Worm (Caenorhabditis elegans) whole organism, mixed stage, embryonic: ENCODE measurements around the gene C27B7.5.

Source experiments
- ces-1 ChIP-seq: fragments of 150-350 bp; optimal IDR thresholded peaks from 2 replicates; lab custom pipeline; 2014; ENCODE audit warnings: missing biosample characterization, missing genetic modification reagents, missing genetic modification characterization
- cnd-1 ChIP-seq: fragments of 200-800 bp; sonication (Bioruptor generic); optimal IDR thresholded peaks from 2 replicates; lab custom pipeline; 2018; ENCODE audit warnings: mild to moderate bottlenecking, missing genetic modification characterization, missing compliant biosample characterization
- elt-3 ChIP-seq: fragments of 150-350 bp; optimal IDR thresholded peaks from 2 replicates; lab custom pipeline; 2014; ENCODE audit warnings: missing biosample characterization, missing genetic modification characterization
- ham-2 ChIP-seq: fragments of 200-800 bp; sonication (Bioruptor generic); optimal IDR thresholded peaks from 2 replicates; lab custom pipeline; 2018; ENCODE audit warnings: mild to moderate bottlenecking, missing genetic modification characterization, missing compliant biosample characterization
- lsy-2 ChIP-seq: fragments of 150-350 bp; optimal IDR thresholded peaks from 2 replicates; lab custom pipeline; 2014; ENCODE audit warnings: missing biosample characterization, missing genetic modification characterization
- mab-5 ChIP-seq: fragments of 150-350 bp; optimal IDR thresholded peaks from 2 replicates; lab custom pipeline; 2014; ENCODE audit warnings: missing biosample characterization, missing genetic modification characterization
- nhr-237 ChIP-seq: fragments of 150-350 bp; optimal IDR thresholded peaks from 2 replicates; lab custom pipeline; 2014; ENCODE audit warnings: missing biosample characterization, missing genetic modification characterization
- nhr-28 ChIP-seq: fragments of 150-350 bp; optimal IDR thresholded peaks from 2 replicates; lab custom pipeline; 2014; ENCODE audit warnings: missing biosample characterization, missing genetic modification characterization
- pha-4 ChIP-seq: fragments of 150-350 bp; optimal IDR thresholded peaks from 2 replicates; lab custom pipeline; 2018; ENCODE audit warnings: missing biosample characterization, missing genetic modification reagents, missing genetic modification characterization
- snpc-4 ChIP-seq: fragments of 150-350 bp; optimal IDR thresholded peaks from 2 replicates; lab custom pipeline; 2014; ENCODE audit warnings: missing biosample characterization, missing genetic modification characterization
- sptf-1 ChIP-seq: sonication (generic microtip); optimal IDR thresholded peaks from 2 replicates; lab custom pipeline; 2017; ENCODE audit warnings: mild to moderate bottlenecking, missing genetic modification characterization, moderate library complexity, missing compliant biosample characterization
- unc-39 ChIP-seq: fragments of 150-350 bp; optimal IDR thresholded peaks from 2 replicates; lab custom pipeline; 2014; ENCODE audit warnings: missing biosample characterization, missing genetic modification characterization
- unc-62 ChIP-seq: fragments of 150-350 bp; optimal IDR thresholded peaks from 2 replicates; lab custom pipeline; 2014; ENCODE audit warnings: missing biosample characterization, missing genetic modification reagents, missing genetic modification characterization

ce11 chrIV:8933575-8933974 is 32.1 kb downstream of the C27B7.5 start, which contains the start of gene D1046.4:
- no peak for TF ChIP-seq snpc-4 (tag; lab: Kevin White, UChicago)
- no peak for TF ChIP-seq sptf-1 (tag; lab: Kevin White, UChicago)
- TF ChIP-seq unc-62 = no peak
- no peak for TF ChIP-seq elt-3
- no peak for TF ChIP-seq lsy-2 (tag; lab: Kevin White, UChicago)
- TF ChIP-seq nhr-28 (tag; lab: Kevin White, UChicago) = no peak
- TF ChIP-seq unc-39 (tag; lab: Kevin White, UChicago) = no peak
- TF ChIP-seq mab-5 (tag; lab: Kevin White, UChicago) = no peak
- TF ChIP-seq ham-2 (GFP tag; lab: Kevin White, UChicago) = no peak
- TF ChIP-seq pha-4 (tag; lab: Kevin White, UChicago) = no peak
- no peak for TF ChIP-seq nhr-237 (tag; lab: Kevin White, UChicago)
- no peak for TF ChIP-seq ces-1
- no peak for TF ChIP-seq cnd-1 (tag; lab: Kevin White, UChicago)
